Worm (Caenorhabditis elegans): ENCODE data around the gene aagr-4.

Gene aagr-4

ce11 chrX:489635-490105 lies 29.2 kb downstream of the aagr-4 start, which contains the start of gene egl-17 (continued):
- TF ChIP-seq hmg-1.1 (GFP tag; IDR thresholded peaks at IDR 0.05) (peak; percentile 94), unc-39 (tag; optimal IDR thresholded peaks at IDR 0.05) (no peak), lin-13 (GFP tag; optimal IDR thresholded peaks at IDR 0.05) (peak; percentile 54), php-3 (GFP tag; IDR thresholded peaks at IDR 0.05) (peak; percentile 68; the same call in 1 of the 2 replicates), egl-27 (tag; optimal IDR thresholded peaks at IDR 0.05) (no peak), pqm-1 (tag; optimal IDR thresholded peaks at IDR 0.05) (no peak), duxl-1 (tag; optimal IDR thresholded peaks at IDR 0.05; ENCODE audit: poor library complexity) (peak; percentile 93), lin-15B (tag; optimal IDR thresholded peaks at IDR 0.05) (no peak), nhr-77 (tag; optimal IDR thresholded peaks at IDR 0.05) (peak; percentile 30), mdt-29 (GFP tag; IDR thresholded peaks at IDR 0.05) (peak; percentile 61; the same call in 1 of the 2 replicates), ces-1 (GFP tag; optimal IDR thresholded peaks at IDR 0.05) (peak; percentile 24), egl-43 (GFP tag; IDR thresholded peaks at IDR 0.05) (peak; percentile 98), F10B5.3 (tag; optimal IDR thresholded peaks at IDR 0.05) (peak; percentile 83)

DNA sequence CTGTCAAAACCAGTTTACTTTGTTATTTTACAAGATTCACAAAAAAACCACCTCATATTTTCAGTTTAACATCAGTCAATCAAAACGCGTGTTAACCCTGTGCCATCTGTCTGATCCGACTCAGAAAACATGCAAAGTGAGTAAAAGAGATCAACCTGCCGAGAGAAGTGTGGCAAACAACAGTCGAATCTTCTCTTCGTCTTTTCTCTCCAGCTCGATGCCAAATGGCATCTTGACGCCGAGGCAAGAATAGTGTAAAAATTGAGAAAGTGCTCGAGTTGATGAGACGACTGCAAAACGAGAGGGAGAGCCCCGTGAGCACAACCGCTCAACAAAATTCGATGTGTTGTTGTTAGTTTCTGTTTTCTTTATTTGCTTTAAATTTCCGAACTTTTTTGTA lies 32.5 kb downstream of the aagr-4 start, which contains the start of gene B0310.1:
B0310.1 (plus strand) TSS at position 310 of the 400 bp plus-strand sequence.
- no peak for TF ChIP-seq lin-29 (GFP tag; IDR thresholded peaks at IDR 0.05)
- TF ChIP-seq daf-16 (GFP tag; optimal IDR thresholded peaks at IDR 0.05), result peak in 1 of 2 experiments; percentile 63
- no peak for TF ChIP-seq daf-16 (tag; optimal IDR thresholded peaks at IDR 0.05)

- TF ChIP-seq nhr-28 (tag; optimal IDR thresholded peaks at IDR 0.05), result no peak
- TF ChIP-seq madf-9 (GFP tag; conservative IDR thresholded peaks at IDR 0.05), result no peak
- TF ChIP-seq daf-12 (tag; optimal IDR thresholded peaks at IDR 0.05), result no peak
- TF ChIP-seq hif-1 (tag; optimal IDR thresholded peaks at IDR 0.05), result no peak
Measured at ce11 chrX:496795-497194, 36.3 kb downstream of the aagr-4 start.

DNA sequence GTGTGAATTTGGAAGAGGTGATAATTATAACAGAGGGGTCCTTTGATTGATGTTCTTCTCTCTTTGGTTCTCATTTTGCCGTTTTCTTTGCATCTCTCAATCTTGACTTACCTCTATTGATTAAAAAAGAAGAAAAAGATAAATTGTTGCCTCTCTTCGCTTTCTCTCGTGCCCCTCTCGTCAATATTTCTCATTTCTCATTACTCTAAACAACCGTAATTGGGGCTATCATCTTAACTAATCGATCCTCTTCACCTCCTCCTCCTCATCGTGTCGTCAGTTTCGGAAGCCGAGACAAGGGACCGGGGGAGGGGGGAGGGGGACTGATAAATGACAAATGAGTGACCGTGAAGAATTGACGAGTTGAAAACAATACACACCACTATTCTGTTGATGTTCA lies 38.2 kb downstream of the aagr-4 start:
- peak; percentile 33 for TF ChIP-seq nhr-28 (tag; optimal IDR thresholded peaks at IDR 0.05)
- no peak for TF ChIP-seq cey-2 (tag; optimal IDR thresholded peaks at IDR 0.05; ENCODE audit: borderline replicate concordance, insufficient read depth)

DNA sequence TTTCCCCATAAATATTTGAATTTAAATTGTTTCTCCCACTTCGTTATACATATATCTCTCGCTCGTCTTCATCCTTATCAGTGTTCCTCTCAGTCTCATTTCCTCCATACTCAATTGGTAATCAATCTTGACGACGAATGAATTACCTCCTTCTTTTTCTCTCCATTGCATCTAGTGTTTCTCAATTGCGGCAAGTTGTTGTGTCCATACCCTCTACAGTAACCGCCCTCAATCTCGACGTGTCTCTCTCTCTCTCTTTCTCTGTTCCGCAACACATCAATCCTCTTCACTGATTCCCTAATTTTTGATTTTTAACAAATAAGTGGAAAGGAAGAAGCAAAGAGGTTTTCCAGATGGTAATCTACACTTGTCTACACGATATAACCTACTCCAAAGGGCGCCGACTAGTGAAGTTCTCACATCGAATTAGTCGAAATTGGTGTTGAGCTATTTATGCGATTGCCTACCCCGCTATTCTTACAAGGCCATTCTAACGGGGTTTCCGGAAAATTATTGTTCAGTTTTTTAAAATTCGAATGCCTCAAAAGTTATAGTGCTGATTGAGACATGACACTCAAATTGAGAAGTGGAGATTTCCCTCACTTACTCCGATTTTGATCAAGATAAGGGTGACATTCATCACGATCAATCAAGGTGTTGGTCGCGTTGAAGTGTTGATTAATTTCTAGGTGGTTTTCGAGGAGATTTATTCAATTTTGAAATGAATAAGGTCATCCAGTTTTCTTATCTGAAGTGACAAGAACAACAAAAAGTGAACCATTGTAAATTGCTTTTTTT lies 43.8 kb downstream of the aagr-4 start:
- no peak for TF ChIP-seq jun-1 (tag; optimal IDR thresholded peaks at IDR 0.05)
- TF ChIP-seq sdz-12 (GFP tag; optimal IDR thresholded peaks at IDR 0.05), result no peak
- no peak for TF ChIP-seq saeg-2 (GFP tag; IDR thresholded peaks at IDR 0.05)
- peak in 1 of 2 experiments; percentile 90 for TF ChIP-seq unc-62 (GFP tag; optimal IDR thresholded peaks at IDR 0.05 in 1 of 2)
- TF ChIP-seq unc-62 (tag; optimal IDR thresholded peaks at IDR 0.05), result no peak
- peak; percentile 50 for TF ChIP-seq nhr-28 (tag; optimal IDR thresholded peaks at IDR 0.05)

DNA sequence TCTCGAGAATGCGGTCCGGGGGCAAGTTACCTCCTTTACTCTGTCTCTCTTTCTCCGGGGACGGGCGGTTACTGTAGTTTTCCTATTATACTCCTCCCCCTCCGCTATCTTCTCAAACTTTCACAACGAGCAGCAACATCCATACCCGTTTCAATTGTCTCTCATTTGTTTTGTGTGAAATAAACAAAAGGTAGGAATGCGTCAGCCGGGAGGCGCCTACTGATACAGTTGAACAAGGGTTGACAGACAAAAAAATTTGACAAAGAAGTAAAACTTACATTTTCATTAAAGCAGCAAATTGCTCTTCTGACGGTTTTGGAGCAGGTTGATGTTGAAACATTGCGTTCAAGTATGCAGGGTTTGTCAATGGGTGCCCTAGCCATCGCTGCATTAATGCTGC lies 44.6 kb downstream of the aagr-4 start:
- TF ChIP-seq nhr-111 (GFP tag; optimal IDR thresholded peaks at IDR 0.05) (no peak), zfp-3 (GFP tag; conservative IDR thresholded peaks at IDR 0.05) (no peak), aha-1 (tag) (peak; percentile 94)

- no peak for TF ChIP-seq lin-1 (GFP tag; IDR thresholded peaks at IDR 0.05)
- no peak for TF ChIP-seq lin-29 (GFP tag; IDR thresholded peaks at IDR 0.05)
- no peak for TF ChIP-seq daf-8 (GFP tag; IDR thresholded peaks at IDR 0.05)
- TF ChIP-seq ceh-28 (tag; optimal IDR thresholded peaks at IDR 0.05), result no peak
- TF ChIP-seq unc-130 (GFP tag; optimal IDR thresholded peaks at IDR 0.05), result no peak
- TF ChIP-seq daf-16 (GFP tag; optimal IDR thresholded peaks at IDR 0.05), result no peak
- TF ChIP-seq daf-16 (tag; optimal IDR thresholded peaks at IDR 0.05), result no peak
- no peak for TF ChIP-seq arid-1 (GFP tag; conservative IDR thresholded peaks at IDR 0.05)
- no peak for TF ChIP-seq duxl-1 (tag; optimal IDR thresholded peaks at IDR 0.05; ENCODE audit: poor library complexity)
- TF ChIP-seq nhr-76 (tag; optimal IDR thresholded peaks at IDR 0.05), result no peak
- TF ChIP-seq nhr-102 (tag; optimal IDR thresholded peaks at IDR 0.05), result no peak
- no peak for TF ChIP-seq dmd-6 (GFP tag; IDR thresholded peaks at IDR 0.05)
- TF ChIP-seq daf-19 (GFP tag; conservative IDR thresholded peaks at IDR 0.05), result no peak
- no peak for TF ChIP-seq ZK337.2 (GFP tag; IDR thresholded peaks at IDR 0.05)
- TF ChIP-seq snpc-4 (tag; optimal IDR thresholded peaks at IDR 0.05), result no peak
Measured at ce11 chrX:506848-507247, 46.4 kb downstream of the aagr-4 start, which contains the start of gene B0310.2. Gene B0310.2 (minus strand): TSS chrX:506948.

All from whole organism, L4 larva.